Worm (Caenorhabditis elegans): ENCODE results near the gene Y105C5B.17.

- TF ChIP-seq Y56A3A.18 (GFP tag; IDR thresholded peaks at IDR 0.05) (no peak), nhr-120 (GFP tag; IDR thresholded peaks at IDR 0.05) (no peak), tbx-9 (tag; optimal IDR thresholded peaks at IDR 0.05; ENCODE audit: borderline replicate concordance) (no peak), lsy-27 (tag; optimal IDR thresholded peaks at IDR 0.05; ENCODE audit: borderline replicate concordance, insufficient read depth) (no peak)
These were observed 29.1 kb upstream of the Y105C5B.17 start, which contains the start of gene srv-16 for ce11 chrIV:15933814-15934213.
